Worm (Caenorhabditis elegans) whole organism, late embryonic: Measurements from ENCODE around the gene clip-1.

Experiments
- C08G9.2 ChIP-seq: sonication (generic microtip); optimal IDR thresholded peaks from 2 replicates; lab custom pipeline; 2016; ENCODE audit warnings: mild to moderate bottlenecking, missing genetic modification characterization, moderate library complexity, missing compliant biosample characterization
- C38D4.7 ChIP-seq: fragments of 200-800 bp; sonication (Bioruptor generic); optimal IDR thresholded peaks from 2 replicates; lab custom pipeline; 2018; ENCODE audit warnings: mild to moderate bottlenecking, missing genetic modification characterization, moderate library complexity, missing compliant biosample characterization
- K02D7.2 ChIP-seq: sonication (generic microtip); optimal IDR thresholded peaks from 2 replicates; lab custom pipeline; 2017; ENCODE audit warnings: mild to moderate bottlenecking, missing genetic modification characterization, missing compliant biosample characterization
- K09A11.1 ChIP-seq: sonication (generic microtip); optimal IDR thresholded peaks from 2 replicates; lab custom pipeline; 2017; ENCODE audit warnings: antibody characterized with exemption, mild to moderate bottlenecking, missing genetic modification characterization, missing compliant biosample characterization; ENCODE audit not compliant: insufficient read depth
- Y22D7AL.16 ChIP-seq: sonication (generic microtip); optimal IDR thresholded peaks from 2 replicates; lab custom pipeline; 2016; ENCODE audit warnings: missing genetic modification characterization, missing compliant biosample characterization
- ceh-14 ChIP-seq: sonication (generic microtip); optimal IDR thresholded peaks from 2 replicates; lab custom pipeline; 2016; ENCODE audit warnings: missing genotype, missing genetic modification characterization, missing compliant biosample characterization
- ceh-18 ChIP-seq: sonication (generic microtip); optimal IDR thresholded peaks from 2 replicates; lab custom pipeline; 2016; ENCODE audit warnings: missing genetic modification characterization, missing compliant biosample characterization
- ceh-30 ChIP-seq: fragments of 150-350 bp; optimal IDR thresholded peaks from 2 replicates; lab custom pipeline; 2014; ENCODE audit warnings: missing biosample characterization, missing genetic modification characterization
- ceh-31 ChIP-seq: sonication (generic microtip); optimal IDR thresholded peaks from 2 replicates; lab custom pipeline; 2016; ENCODE audit warnings: missing genetic modification characterization, missing compliant biosample characterization
- ceh-34 ChIP-seq: sonication (generic microtip); optimal IDR thresholded peaks from 2 replicates; lab custom pipeline; 2016; ENCODE audit warnings: mild to moderate bottlenecking, missing genetic modification characterization, missing compliant biosample characterization
- ceh-48 ChIP-seq: sonication (generic microtip); optimal IDR thresholded peaks from 2 replicates; lab custom pipeline; 2016; ENCODE audit warnings: missing genetic modification characterization, inconsistent platforms, missing compliant biosample characterization
- che-1 ChIP-seq: sonication (generic microtip); optimal IDR thresholded peaks from 2 replicates; lab custom pipeline; 2016; ENCODE audit warnings: mild to moderate bottlenecking, missing genetic modification characterization, missing compliant biosample characterization
- elt-2 ChIP-seq: sonication (generic microtip); optimal IDR thresholded peaks from 2 replicates; lab custom pipeline; 2016; ENCODE audit warnings: missing genetic modification reagents, missing genetic modification characterization, missing compliant biosample characterization
- hlh-13 ChIP-seq: fragments of 200-800 bp; sonication (Bioruptor generic); optimal IDR thresholded peaks from 2 replicates; lab custom pipeline; 2018; ENCODE audit warnings: mild to moderate bottlenecking, missing genetic modification characterization, missing compliant biosample characterization
- hlh-15 ChIP-seq: sonication (generic microtip); optimal IDR thresholded peaks from 2 replicates; lab custom pipeline; 2016; ENCODE audit warnings: missing genetic modification characterization, missing compliant biosample characterization
- hlh-30 ChIP-seq: sonication (generic microtip); optimal IDR thresholded peaks from 2 replicates; lab custom pipeline; 2017; ENCODE audit warnings: antibody characterized with exemption, missing genetic modification characterization, missing compliant biosample characterization; ENCODE audit not compliant: insufficient read depth
- hlh-6 ChIP-seq: sonication (generic microtip); optimal IDR thresholded peaks from 2 replicates; lab custom pipeline; 2016; ENCODE audit warnings: missing genotype, missing genetic modification characterization, missing compliant biosample characterization
- hlh-8 ChIP-seq: sonication (generic microtip); optimal IDR thresholded peaks from 2 replicates; lab custom pipeline; 2016; ENCODE audit warnings: missing genotype, missing genetic modification characterization, missing compliant biosample characterization
- nfya-1 ChIP-seq: sonication (generic microtip); optimal IDR thresholded peaks from 2 replicates; lab custom pipeline; 2017; ENCODE audit warnings: missing genetic modification characterization, mild to moderate bottlenecking, missing compliant biosample characterization, antibody characterized with exemption, moderate library complexity
- nhr-11 ChIP-seq: fragments of 150-350 bp; optimal IDR thresholded peaks from 2 replicates; lab custom pipeline; 2014; ENCODE audit warnings: missing biosample characterization, missing genetic modification characterization
- nhr-232 ChIP-seq: sonication (generic microtip); optimal IDR thresholded peaks from 2 replicates; lab custom pipeline; 2016; ENCODE audit warnings: missing genetic modification characterization, missing compliant biosample characterization
- npax-4 ChIP-seq: sonication (generic microtip); optimal IDR thresholded peaks from 2 replicates; lab custom pipeline; 2016; ENCODE audit warnings: missing genetic modification characterization, missing compliant biosample characterization
- odd-2 ChIP-seq: sonication (generic microtip); optimal IDR thresholded peaks from 2 replicates; lab custom pipeline; 2017; ENCODE audit warnings: antibody characterized with exemption, mild to moderate bottlenecking, missing genetic modification characterization, missing compliant biosample characterization
- pha-4 ChIP-seq: fragments of 150-350 bp; optimal IDR thresholded peaks from 2 replicates; lab custom pipeline; 2018; ENCODE audit warnings: missing biosample characterization, missing genetic modification reagents, missing genetic modification characterization
- pqm-1 ChIP-seq: sonication (generic microtip); optimal IDR thresholded peaks from 2 replicates; lab custom pipeline; 2016; ENCODE audit warnings: missing genetic modification characterization, missing compliant biosample characterization
- pros-1 ChIP-seq: fragments of 150-350 bp; optimal IDR thresholded peaks from 2 replicates; lab custom pipeline; 2014; ENCODE audit warnings: missing biosample characterization, missing genetic modification reagents, missing genetic modification characterization
- ref-2 ChIP-seq: sonication (generic microtip); optimal IDR thresholded peaks from 2 replicates; lab custom pipeline; 2016; ENCODE audit warnings: missing genetic modification characterization, missing compliant biosample characterization
- sdc-2 ChIP-seq: sonication (generic microtip); optimal IDR thresholded peaks from 2 replicates; lab custom pipeline; 2016; ENCODE audit warnings: missing genotype, missing genetic modification characterization, missing compliant biosample characterization
- sox-2 ChIP-seq: fragments of 200-800 bp; sonication (Bioruptor generic); IDR thresholded peaks from 2 replicates; pipeline ENCODE4 v1.3.6; 2022; ENCODE audit warnings: missing genetic modification reagents, missing genetic modification characterization, missing compliant biosample characterization
- sox-4 ChIP-seq: sonication (generic microtip); optimal IDR thresholded peaks from 2 replicates; lab custom pipeline; 2017; ENCODE audit warnings: mild to moderate bottlenecking, missing genetic modification characterization, inconsistent platforms, missing compliant biosample characterization
- syd-9 ChIP-seq: sonication (generic microtip); optimal IDR thresholded peaks from 2 replicates; lab custom pipeline; 2016; ENCODE audit warnings: mild to moderate bottlenecking, missing genetic modification characterization, moderate library complexity, missing compliant biosample characterization
- tbx-2 ChIP-seq: sonication (generic microtip); optimal IDR thresholded peaks from 2 replicates; lab custom pipeline; 2016; ENCODE audit warnings: missing genetic modification characterization, missing compliant biosample characterization
- ttx-3 ChIP-seq: sonication (generic microtip); optimal IDR thresholded peaks from 2 replicates; lab custom pipeline; 2016; ENCODE audit warnings: missing genetic modification reagents, missing genetic modification characterization, missing compliant biosample characterization
- unc-55 ChIP-seq: sonication (generic microtip); optimal IDR thresholded peaks from 2 replicates; lab custom pipeline; 2017; ENCODE audit warnings: missing biosample characterization, missing genetic modification reagents, missing genetic modification characterization
- unc-86 ChIP-seq: sonication (generic microtip); optimal IDR thresholded peaks from 2 replicates; lab custom pipeline; 2016; ENCODE audit warnings: missing genetic modification characterization, missing compliant biosample characterization
- ztf-16 ChIP-seq: sonication (generic microtip); optimal IDR thresholded peaks from 2 replicates; lab custom pipeline; 2017; ENCODE audit warnings: missing genetic modification characterization, missing compliant biosample characterization

The clip-1 gene

DNA sequence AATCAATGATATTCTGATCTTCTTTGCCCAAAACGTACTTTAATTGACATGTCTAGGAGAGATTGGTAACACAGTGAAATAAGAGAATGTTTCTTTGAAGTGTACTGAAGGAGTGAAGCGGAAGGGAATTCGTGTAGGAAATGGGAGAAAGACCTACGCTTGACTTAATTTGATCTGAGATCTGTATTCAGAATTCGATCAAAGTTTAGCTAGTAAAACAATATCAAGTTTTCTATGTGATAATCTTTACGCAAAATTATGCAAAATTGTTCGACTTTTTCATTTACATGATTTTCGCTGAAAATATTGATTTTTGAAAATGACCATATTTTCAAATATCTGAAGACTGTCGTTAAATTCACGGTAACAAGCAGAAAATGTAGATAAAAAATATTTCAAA is 28.5 kb upstream of the clip-1 start, which contains the start of gene K01B6.4:
K01B6.4 (minus strand) TSS at position 101 of the 400 bp plus-strand sequence.
- TF ChIP-seq K09A11.1 (tag; lab: Kevin White, UChicago) (no peak), hlh-6 (no peak), C08G9.2 (tag; lab: Kevin White, UChicago) (no peak), unc-86 (tag; lab: Kevin White, UChicago) (no peak), hlh-15 (tag; lab: Kevin White, UChicago) (no peak), C38D4.7 (GFP tag; lab: Kevin White, UChicago) (no peak), nfya-1 (no peak), ref-2 (tag; lab: Kevin White, UChicago) (no peak)

- no peak for TF ChIP-seq ttx-3 (tag; lab: Kevin White, UChicago)
- no peak for TF ChIP-seq hlh-13 (GFP tag; lab: Kevin White, UChicago)
- TF ChIP-seq ceh-48 (tag; lab: Kevin White, UChicago): no peak
- TF ChIP-seq ceh-34 (tag; lab: Kevin White, UChicago): no peak
- TF ChIP-seq sox-2 (GFP tag; lab: Robert Waterston, UW): no peak
- no peak for TF ChIP-seq ztf-16
- TF ChIP-seq ceh-31: no peak
- no peak for TF ChIP-seq hlh-15 (tag; lab: Kevin White, UChicago)
- no peak for TF ChIP-seq che-1
- no peak for TF ChIP-seq ceh-30
- TF ChIP-seq K02D7.2 (tag; lab: Kevin White, UChicago): no peak
- no peak for TF ChIP-seq K09A11.1 (tag; lab: Kevin White, UChicago)
- no peak for TF ChIP-seq sdc-2 (tag; lab: Kevin White, UChicago)
- no peak for TF ChIP-seq pros-1 (tag; lab: Kevin White, UChicago)
- no peak for TF ChIP-seq ref-2 (tag; lab: Kevin White, UChicago)
- no peak for TF ChIP-seq pha-4 (tag; lab: Kevin White, UChicago)
These were observed 21.0 kb upstream of the clip-1 start for ce11 chrIII:9289815-9290214.

- TF ChIP-seq K09A11.1 (tag; lab: Kevin White, UChicago) (no peak), hlh-8 (tag; lab: Kevin White, UChicago) (no peak), elt-2 (no peak), ttx-3 (tag; lab: Kevin White, UChicago) (no peak)
- TF ChIP-seq, all 69 proteins: peak for 0
These were observed 19.7 kb upstream of the clip-1 start for ce11 chrIII:9288540-9288939.

DNA sequence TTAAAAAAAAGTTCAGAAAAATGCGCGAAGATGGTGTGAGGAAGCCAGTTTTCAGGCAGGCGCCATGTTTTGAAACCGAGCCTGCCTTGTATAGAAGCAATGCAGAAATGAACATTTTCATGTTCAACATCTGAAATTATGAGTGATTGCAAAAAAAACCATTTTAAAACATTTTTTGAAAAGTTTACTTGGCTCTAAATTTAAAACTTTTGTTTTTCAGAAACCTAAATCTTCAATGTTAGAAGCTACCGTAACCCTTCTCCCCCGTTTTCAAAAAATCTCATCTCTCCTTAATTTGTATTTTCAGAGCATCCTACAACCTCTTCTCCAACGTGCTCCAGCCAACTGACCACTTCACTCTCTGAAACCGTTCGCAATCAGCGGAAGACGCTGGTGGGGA is 12.6 kb upstream of the clip-1 start, which contains the start of gene fozi-1:
fozi-1 (plus strand) TSS at position 301 of the 400 bp plus-strand sequence.
- TF ChIP-seq sox-4 (tag; lab: Kevin White, UChicago) (no peak), hlh-30 (tag; lab: Kevin White, UChicago) (no peak), hlh-8 (tag; lab: Kevin White, UChicago) (no peak), K09A11.1 (tag; lab: Kevin White, UChicago) (no peak), odd-2 (tag; lab: Kevin White, UChicago) (no peak), C08G9.2 (tag; lab: Kevin White, UChicago) (no peak), pqm-1 (tag; lab: Kevin White, UChicago) (no peak), nhr-11 (tag; lab: Kevin White, UChicago) (no peak), Y22D7AL.16 (tag; lab: Kevin White, UChicago) (no peak), pha-4 (tag; lab: Kevin White, UChicago) (no peak), unc-55 (GFP tag; lab: Kevin White, UChicago) (no peak), npax-4 (tag; lab: Kevin White, UChicago) (no peak), nhr-232 (no peak), sox-2 (GFP tag; lab: Robert Waterston, UW) (no peak), ceh-14 (tag; lab: Kevin White, UChicago) (no peak), tbx-2 (tag; lab: Kevin White, UChicago) (no peak), ceh-18 (tag; lab: Kevin White, UChicago) (no peak), syd-9 (tag; lab: Kevin White, UChicago) (no peak)
